Worm (Caenorhabditis elegans) whole organism, midembryonic: ENCODE results near the gene C17C3.11.

Source experiments
- klf-2 ChIP-seq: fragments of 200-800 bp; sonication (Bioruptor generic); conservative IDR thresholded peaks from 2 replicates; pipeline ENCODE4 v1.3.6; 2022; ENCODE audit warnings: missing genetic modification reagents, missing genetic modification characterization, missing compliant biosample characterization
- ref-1 ChIP-seq: fragments of 200-800 bp; sonication (Bioruptor generic); conservative IDR thresholded peaks from 2 replicates; pipeline ENCODE4 v1.3.6; 2022; ENCODE audit warnings: missing genetic modification reagents, missing genetic modification characterization, missing compliant biosample characterization
- tab-1 ChIP-seq: fragments of 200-800 bp; sonication (Bioruptor generic); IDR thresholded peaks from 2 replicates; pipeline ENCODE4 v1.3.6; 2022; ENCODE audit warnings: missing genetic modification characterization, missing compliant biosample characterization
- ztf-23 ChIP-seq: fragments of 200-800 bp; sonication (Bioruptor generic); IDR thresholded peaks from 2 replicates; pipeline ENCODE4 v1.3.6; 2022; ENCODE audit warnings: missing genetic modification reagents, missing genetic modification characterization, missing compliant biosample characterization

DNA sequence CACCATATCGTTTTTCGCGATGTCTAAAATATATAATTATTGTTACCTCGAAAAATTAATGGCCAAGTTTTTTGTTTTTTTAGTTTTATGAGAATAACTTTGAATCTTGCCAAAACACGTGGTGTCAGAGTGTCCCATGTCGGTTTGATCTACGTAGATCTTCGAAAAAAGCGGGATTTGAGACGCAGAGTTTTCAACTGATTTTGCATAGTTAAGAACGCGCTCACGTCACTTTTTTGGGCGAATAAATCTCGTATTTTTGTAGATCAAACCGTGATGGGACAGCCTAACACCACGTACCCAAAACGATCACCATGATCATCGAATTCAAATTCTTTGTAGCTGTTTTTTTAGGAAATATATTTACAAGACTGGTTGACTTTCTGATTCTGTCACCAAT, 40.1 kb upstream of the C17C3.11 start:
- TF ChIP-seq klf-2 (no peak), tab-1 (GFP tag; lab: Robert Waterston, UW) (no peak), ref-1 (GFP tag; lab: Robert Waterston, UW) (no peak), ztf-23 (no peak)
